Worm (Caenorhabditis elegans): Measurements from ENCODE around the gene C15C8.7.

The C15C8.7 gene

DNA sequence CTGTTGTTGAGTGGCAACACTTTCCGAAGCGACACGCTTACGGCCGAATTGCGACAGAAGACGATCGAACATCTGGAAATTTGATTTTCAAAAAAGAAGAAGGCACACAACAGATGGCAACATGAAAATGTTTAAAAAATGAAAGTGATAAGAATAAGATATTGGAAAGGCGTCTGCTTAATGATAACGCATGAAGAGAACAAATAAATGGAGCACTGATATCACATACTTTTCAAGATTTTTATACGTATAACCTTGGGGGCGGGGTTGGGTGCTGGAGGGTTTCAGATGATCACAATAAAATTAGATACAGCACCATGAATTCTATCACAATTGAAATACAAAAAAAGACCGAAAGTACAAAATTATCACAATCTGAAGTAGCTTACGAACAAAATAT, at the start of gene C15C8.7:
Gene C15C8.7, minus strand, starts transcription at position 72 of the 400 bp plus-strand sequence.
- TF ChIP-seq sem-2 (GFP tag; optimal IDR thresholded peaks at IDR 0.05) (no peak), nhr-76 (tag; optimal IDR thresholded peaks at IDR 0.05) (no peak)

DNA sequence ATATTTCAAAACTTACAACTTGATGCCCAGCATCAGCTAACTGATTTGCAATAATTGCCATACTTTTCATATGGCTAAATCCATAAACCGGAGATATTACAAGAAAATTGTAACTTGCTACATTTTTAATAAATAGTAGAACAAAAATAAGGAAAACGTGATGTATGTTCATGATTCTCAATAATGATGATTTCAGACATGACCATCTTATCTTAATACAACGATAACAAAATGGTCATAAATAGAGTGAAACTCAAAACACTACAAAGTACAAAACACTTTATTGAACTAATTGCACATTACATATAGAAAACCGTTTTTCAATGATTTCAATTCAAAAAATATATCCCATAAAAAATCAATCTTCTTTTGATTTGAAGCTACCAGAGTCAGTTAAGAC, 47.9 kb upstream of the C15C8.7 start, which contains the start of gene ugt-5:
Gene ugt-5, minus strand, starts transcription at position 214 of the 400 bp plus-strand sequence.
- TF ChIP-seq ceh-83 (GFP tag; optimal IDR thresholded peaks at IDR 0.05) (no peak), cnd-1 (tag; optimal IDR thresholded peaks at IDR 0.05) (no peak), unc-120 (tag; optimal IDR thresholded peaks at IDR 0.05; ENCODE audit: poor library complexity, severe bottlenecking) (no peak), zip-8 (tag; optimal IDR thresholded peaks at IDR 0.05) (no peak), blmp-1 (tag; optimal IDR thresholded peaks at IDR 0.05) (no peak), M03D4.4 (tag; optimal IDR thresholded peaks at IDR 0.05) (no peak), hlh-1 (tag; optimal IDR thresholded peaks at IDR 0.05) (no peak), ham-2 (GFP tag; optimal IDR thresholded peaks at IDR 0.05) (no peak), elt-3 (tag; optimal IDR thresholded peaks at IDR 0.05) (no peak), ztf-11 (tag; optimal IDR thresholded peaks at IDR 0.05) (no peak), snpc-4 (tag; optimal IDR thresholded peaks at IDR 0.05) (no peak), nhr-28 (tag; optimal IDR thresholded peaks at IDR 0.05) (no peak), tbx-8 (GFP tag; optimal IDR thresholded peaks at IDR 0.05) (no peak), bed-3 (GFP tag; optimal IDR thresholded peaks at IDR 0.05) (no peak), drap-1 (GFP tag; optimal IDR thresholded peaks at IDR 0.05) (no peak), mls-2 (tag; optimal IDR thresholded peaks at IDR 0.05) (no peak)

ce11 chrV:12790188-12790587, 45.3 kb upstream of the C15C8.7 start, which contains the start of gene srbc-43:
Gene srbc-43, minus strand, starts transcription at chrV:12790518.
- no peak for TF ChIP-seq lin-32 (GFP tag; optimal IDR thresholded peaks at IDR 0.05)
- no peak for TF ChIP-seq unc-120 (tag; optimal IDR thresholded peaks at IDR 0.05; ENCODE audit: poor library complexity, severe bottlenecking)
- TF ChIP-seq mls-2 (tag; optimal IDR thresholded peaks at IDR 0.05) = no peak
- no peak for TF ChIP-seq ham-2 (GFP tag; optimal IDR thresholded peaks at IDR 0.05)
- TF ChIP-seq cnd-1 (tag; optimal IDR thresholded peaks at IDR 0.05) = no peak
- no peak for TF ChIP-seq zip-8 (tag; optimal IDR thresholded peaks at IDR 0.05)
- TF ChIP-seq blmp-1 (tag; optimal IDR thresholded peaks at IDR 0.05) = no peak
- TF ChIP-seq nhr-12 (tag; optimal IDR thresholded peaks at IDR 0.05) = no peak
- TF ChIP-seq nhr-2 (tag; optimal IDR thresholded peaks at IDR 0.05) = no peak
- TF ChIP-seq ceh-83 (GFP tag; optimal IDR thresholded peaks at IDR 0.05) = no peak
- no peak for TF ChIP-seq elt-1 (tag; optimal IDR thresholded peaks at IDR 0.05; ENCODE audit: borderline replicate concordance, insufficient read depth)

ce11 chrV:12788451-12788850, 43.6 kb upstream of the C15C8.7 start, which contains the start of gene srbc-44:
Gene srbc-44, minus strand, starts transcription at chrV:12788551.
- no peak for TF ChIP-seq unc-62 (GFP tag; optimal IDR thresholded peaks at IDR 0.05)
- TF ChIP-seq mab-5 (tag; optimal IDR thresholded peaks at IDR 0.05) = no peak
- no peak for TF ChIP-seq ceh-39 (tag; optimal IDR thresholded peaks at IDR 0.05)
- TF ChIP-seq M03D4.4 (tag; optimal IDR thresholded peaks at IDR 0.05) = no peak
- no peak for TF ChIP-seq hlh-1 (tag; optimal IDR thresholded peaks at IDR 0.05)
- TF ChIP-seq ztf-11 (tag; optimal IDR thresholded peaks at IDR 0.05) = no peak
- no peak for TF ChIP-seq nhr-28 (tag; optimal IDR thresholded peaks at IDR 0.05)
- no peak for TF ChIP-seq lsy-2 (tag; optimal IDR thresholded peaks at IDR 0.05)
- TF ChIP-seq ceh-43 (GFP tag; optimal IDR thresholded peaks at IDR 0.05) = no peak

- TF ChIP-seq ces-1 (GFP tag; optimal IDR thresholded peaks at IDR 0.05) (no peak), blmp-1 (tag; optimal IDR thresholded peaks at IDR 0.05) (no peak), M03D4.4 (tag; optimal IDR thresholded peaks at IDR 0.05) (no peak), lin-32 (GFP tag; optimal IDR thresholded peaks at IDR 0.05) (no peak), snpc-4 (tag; optimal IDR thresholded peaks at IDR 0.05) (no peak), lin-13 (tag; optimal IDR thresholded peaks at IDR 0.05) (no peak), elt-3 (tag; optimal IDR thresholded peaks at IDR 0.05) (no peak), ceh-83 (GFP tag; optimal IDR thresholded peaks at IDR 0.05) (no peak), mep-1 (tag; optimal IDR thresholded peaks at IDR 0.05) (no peak)
Measured at ce11 chrV:12787026-12787425, 42.2 kb upstream of the C15C8.7 start, which contains the start of gene fkb-4. Gene fkb-4, minus strand, starts transcription at chrV:12787126.

DNA sequence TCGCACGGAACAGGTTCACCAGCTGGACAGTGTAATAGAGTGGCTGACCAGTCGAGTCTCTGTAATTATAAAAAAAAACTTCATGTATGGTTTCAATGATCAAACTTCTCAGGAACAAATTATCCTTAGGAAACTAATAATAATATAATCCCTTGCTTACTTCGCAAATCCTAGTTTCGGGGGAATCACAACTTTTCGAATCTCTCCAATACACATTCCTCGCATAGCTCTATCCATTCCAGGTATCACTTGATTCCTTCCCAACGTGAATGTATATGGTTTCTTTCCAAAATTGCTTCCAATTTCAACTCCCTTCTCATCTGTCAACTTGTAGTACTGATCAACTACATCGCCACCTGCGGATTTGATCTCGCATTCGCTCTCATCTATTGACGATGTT, 41.5 kb upstream of the C15C8.7 start:
- no peak for TF ChIP-seq M03D4.4 (tag; optimal IDR thresholded peaks at IDR 0.05)
- no peak for TF ChIP-seq nhr-12 (tag; optimal IDR thresholded peaks at IDR 0.05)
- TF ChIP-seq nhr-76 (tag; optimal IDR thresholded peaks at IDR 0.05) = no peak
- TF ChIP-seq lin-13 (tag; optimal IDR thresholded peaks at IDR 0.05) = no peak
- no peak for TF ChIP-seq elt-1 (tag; optimal IDR thresholded peaks at IDR 0.05; ENCODE audit: borderline replicate concordance, insufficient read depth)
- TF ChIP-seq lsy-2 (tag; optimal IDR thresholded peaks at IDR 0.05) = no peak
- no peak for TF ChIP-seq pha-4 (tag; optimal IDR thresholded peaks at IDR 0.05)
- no peak for TF ChIP-seq ceh-43 (GFP tag; optimal IDR thresholded peaks at IDR 0.05)
- TF ChIP-seq tbx-8 (GFP tag; optimal IDR thresholded peaks at IDR 0.05) = no peak
- no peak for TF ChIP-seq unc-120 (tag; optimal IDR thresholded peaks at IDR 0.05; ENCODE audit: poor library complexity, severe bottlenecking)
